Worm (Caenorhabditis elegans): ENCODE measurements around the gene unc-52.

ce11 chrII:14632823-14633222 lies 51.4 kb downstream of the unc-52 start, which contains the start of gene C38C6.3:
- TF ChIP-seq snpc-4 (tag; optimal IDR thresholded peaks at IDR 0.05) (no peak), elt-3 (tag; optimal IDR thresholded peaks at IDR 0.05) (no peak), ceh-82 (tag; optimal IDR thresholded peaks at IDR 0.05) (no peak), nhr-25 (tag; optimal IDR thresholded peaks at IDR 0.05) (no peak), fkh-10 (GFP tag; optimal IDR thresholded peaks at IDR 0.05) (no peak), nfya-1 (tag; optimal IDR thresholded peaks at IDR 0.05; ENCODE audit: insufficient read depth) (no peak), mml-1 (tag; optimal IDR thresholded peaks at IDR 0.05) (no peak), elt-1 (tag; optimal IDR thresholded peaks at IDR 0.05) (no peak), lin-39 (tag; optimal IDR thresholded peaks at IDR 0.05) (no peak), ztf-4 (tag; optimal IDR thresholded peaks at IDR 0.05) (no peak), lin-15B (tag; optimal IDR thresholded peaks at IDR 0.05) (no peak), nhr-77 (tag; optimal IDR thresholded peaks at IDR 0.05) (no peak)

Data from whole organism, L3 larva.